Fruit fly (Drosophila melanogaster) whole organism, embryonic: ENCODE data around the gene CG15480.

Experiments
- Abd-B ChIP-seq: fragments of 200-800 bp; sonication (Bioruptor generic); optimal IDR thresholded peaks from 2 replicates; lab custom pipeline; 2018; ENCODE audit warnings: missing biosample characterization, mild to moderate bottlenecking, missing genetic modification characterization, moderate library complexity
- BtbVII ChIP-seq: fragments of 200-800 bp; sonication (Bioruptor generic); optimal IDR thresholded peaks from 3 replicates; lab custom pipeline; 2017; ENCODE audit warnings: missing biosample characterization, mild to moderate bottlenecking, missing genetic modification characterization
- C15 ChIP-seq: fragments of 200-800 bp; sonication (Bioruptor generic); IDR thresholded peaks from 3 replicates; pipeline ENCODE4 v1.3.6; 2022; ENCODE audit warnings: missing biosample characterization, missing genetic modification characterization
- CG10366 ChIP-seq: fragments of 200-800 bp; sonication (Bioruptor generic); IDR thresholded peaks from 2 replicates; pipeline ENCODE4 v1.3.6; 2022; ENCODE audit warnings: missing biosample characterization, missing genetic modification characterization
- CG10431 ChIP-seq: fragments of 200-800 bp; sonication (Bioruptor generic); optimal IDR thresholded peaks from 3 replicates; lab custom pipeline; 2018; ENCODE audit warnings: missing biosample characterization, mild to moderate bottlenecking, missing genetic modification characterization
- CG11085 ChIP-seq: fragments of 200-800 bp; sonication (Bioruptor generic); IDR thresholded peaks from 2 replicates; pipeline ENCODE4 v1.3.6; 2022; ENCODE audit warnings: missing biosample characterization, missing genetic modification characterization
- CG11456 ChIP-seq: fragments of 200-800 bp; sonication (Bioruptor generic); IDR thresholded peaks from 3 replicates; pipeline ENCODE4 v1.3.6; 2022; ENCODE audit warnings: missing biosample characterization, missing genetic modification characterization
- CG12071 ChIP-seq: fragments of 200-800 bp; sonication (Bioruptor generic); optimal IDR thresholded peaks from 3 replicates; lab custom pipeline; 2018; ENCODE audit warnings: missing biosample characterization, mild to moderate bottlenecking, missing genetic modification characterization
- CG12219 ChIP-seq: fragments of 200-800 bp; sonication (Bioruptor generic); optimal IDR thresholded peaks from 3 replicates; lab custom pipeline; 2018; ENCODE audit warnings: missing biosample characterization, mild to moderate bottlenecking, missing genetic modification characterization
- CG13775 ChIP-seq: fragments of 200-800 bp; sonication (Bioruptor generic); optimal IDR thresholded peaks from 3 replicates; lab custom pipeline; 2017; ENCODE audit warnings: missing biosample characterization, mild to moderate bottlenecking, missing genetic modification characterization
- CG14667 ChIP-seq: fragments of 200-800 bp; sonication (Bioruptor generic); IDR thresholded peaks from 2 replicates; pipeline ENCODE4 v1.3.6; 2022; ENCODE audit warnings: missing biosample characterization, missing genetic modification characterization
- CG15601 ChIP-seq: fragments of 200-800 bp; sonication (Bioruptor generic); optimal IDR thresholded peaks from 3 replicates; lab custom pipeline; 2019; ENCODE audit warnings: missing biosample characterization, mild to moderate bottlenecking, missing genetic modification characterization, moderate library complexity
- CG17186 ChIP-seq: fragments of 200-800 bp; sonication (Bioruptor generic); optimal IDR thresholded peaks from 3 replicates; lab custom pipeline; 2017; ENCODE audit warnings: missing biosample characterization, missing genetic modification reagents, missing genetic modification characterization
- CG1792 ChIP-seq: fragments of 200-800 bp; sonication (Bioruptor generic); optimal IDR thresholded peaks from 2 replicates; lab custom pipeline; 2016; ENCODE audit warnings: missing biosample characterization, missing genetic modification characterization
- CG18476 ChIP-seq: fragments of 200-800 bp; sonication (Bioruptor generic); optimal IDR thresholded peaks from 2 replicates; lab custom pipeline; 2016; ENCODE audit warnings: missing biosample characterization, mild to moderate bottlenecking, missing genetic modification characterization
- CG18619 ChIP-seq: fragments of 200-800 bp; sonication (Bioruptor generic); optimal IDR thresholded peaks from 3 replicates; lab custom pipeline; 2017; ENCODE audit warnings: missing biosample characterization, mild to moderate bottlenecking, missing genetic modification characterization
- CG30431 ChIP-seq: fragments of 200-800 bp; sonication (Bioruptor generic); optimal IDR thresholded peaks from 2 replicates; lab custom pipeline; 2017; ENCODE audit warnings: missing biosample characterization, missing genetic modification characterization
- CG33213 ChIP-seq: fragments of 200-800 bp; sonication (Bioruptor generic); optimal IDR thresholded peaks from 3 replicates; lab custom pipeline; 2016; ENCODE audit warnings: missing biosample characterization, missing genetic modification characterization
- CG3407 ChIP-seq: fragments of 200-800 bp; sonication (Bioruptor generic); optimal IDR thresholded peaks from 2 replicates; lab custom pipeline; 2018; ENCODE audit warnings: missing biosample characterization, mild to moderate bottlenecking, missing genetic modification characterization
- CG34376 ChIP-seq: fragments of 200-800 bp; sonication (Bioruptor generic); optimal IDR thresholded peaks from 2 replicates; lab custom pipeline; 2018; ENCODE audit warnings: missing biosample characterization, mild to moderate bottlenecking, missing genetic modification characterization
- CG3995 ChIP-seq: fragments of 200-800 bp; sonication (Bioruptor generic); optimal IDR thresholded peaks from 3 replicates; lab custom pipeline; 2016; ENCODE audit warnings: missing biosample characterization, missing genetic modification characterization
- CG4404 ChIP-seq: fragments of 200-800 bp; sonication (Bioruptor generic); IDR thresholded peaks from 2 replicates; pipeline ENCODE4 v1.3.6; 2022; ENCODE audit warnings: missing biosample characterization, missing genetic modification characterization
- CG4730 ChIP-seq: fragments of 200-800 bp; sonication (Bioruptor generic); IDR thresholded peaks from 2 replicates; pipeline ENCODE4 v1.3.6; 2022; ENCODE audit warnings: missing biosample characterization, missing genetic modification characterization
- CG7357 ChIP-seq: fragments of 200-800 bp; sonication (Bioruptor generic); IDR thresholded peaks from 3 replicates; pipeline ENCODE4 v1.3.6; 2022; ENCODE audit warnings: missing biosample characterization, missing genetic modification characterization
- CG8944 ChIP-seq: fragments of 200-800 bp; sonication (Bioruptor generic); optimal IDR thresholded peaks from 3 replicates; lab custom pipeline; 2016; ENCODE audit warnings: missing biosample characterization, missing genetic modification characterization
- CG9932 ChIP-seq: fragments of 200-800 bp; sonication (Bioruptor generic); IDR thresholded peaks from 2 replicates; pipeline ENCODE4 v1.3.6; 2022; ENCODE audit warnings: missing biosample characterization, missing genetic modification characterization
- Ets65A ChIP-seq: fragments of 200-800 bp; sonication (Bioruptor generic); peaks from one replicate; lab custom pipeline; 2016; ENCODE audit warnings: missing biosample characterization, missing genetic modification characterization
- Fer1 ChIP-seq: fragments of 200-800 bp; sonication (Bioruptor generic); optimal IDR thresholded peaks from 2 replicates; lab custom pipeline; 2017; ENCODE audit warnings: missing biosample characterization, mild to moderate bottlenecking, missing genetic modification characterization
- Hey ChIP-seq: fragments of 200-800 bp; sonication (Bioruptor generic); optimal IDR thresholded peaks from 3 replicates; lab custom pipeline; 2018; ENCODE audit warnings: missing biosample characterization, mild to moderate bottlenecking, missing genetic modification characterization
- MESR4 ChIP-seq: fragments of 200-800 bp; sonication (Bioruptor generic); optimal IDR thresholded peaks from 2 replicates; lab custom pipeline; 2018; ENCODE audit warnings: missing biosample characterization, mild to moderate bottlenecking, missing genetic modification characterization, moderate library complexity
- Meics ChIP-seq: fragments of 200-800 bp; sonication (Bioruptor generic); optimal IDR thresholded peaks from 2 replicates; lab custom pipeline; 2017; ENCODE audit warnings: missing biosample characterization, mild to moderate bottlenecking, missing genetic modification characterization
- Ptx1 ChIP-seq: fragments of 200-800 bp; sonication (Bioruptor generic); IDR thresholded peaks from 2 replicates; pipeline ENCODE4 v1.3.6; 2022; ENCODE audit warnings: missing biosample characterization, missing genetic modification characterization
- Side ChIP-seq: fragments of 200-800 bp; sonication (Bioruptor generic); optimal IDR thresholded peaks from 2 replicates; lab custom pipeline; 2016; ENCODE audit warnings: missing biosample characterization, missing genetic modification characterization
- Sox102F ChIP-seq: fragments of 200-800 bp; sonication (Bioruptor generic); optimal IDR thresholded peaks from 2 replicates; lab custom pipeline; 2018; ENCODE audit warnings: missing biosample characterization, mild to moderate bottlenecking, missing genetic modification characterization, moderate library complexity
- Usf ChIP-seq: fragments of 200-800 bp; sonication (Bioruptor generic); optimal IDR thresholded peaks from 2 replicates; lab custom pipeline; 2017; ENCODE audit warnings: missing genotype, missing biosample characterization, missing genetic modification characterization
- Xrp1 ChIP-seq: fragments of 200-800 bp; sonication (Bioruptor generic); IDR thresholded peaks from 2 replicates; pipeline ENCODE4 v1.3.6; 2022; ENCODE audit warnings: missing biosample characterization, missing genetic modification characterization
- bcd ChIP-seq: fragments of 200-800 bp; sonication (Bioruptor generic); optimal IDR thresholded peaks from 2 replicates; lab custom pipeline; 2017; ENCODE audit warnings: missing biosample characterization, mild to moderate bottlenecking, missing genetic modification characterization
- bigmax ChIP-seq: fragments of 200-800 bp; sonication (Bioruptor generic); optimal IDR thresholded peaks from 2 replicates; lab custom pipeline; 2018; ENCODE audit warnings: missing biosample characterization, mild to moderate bottlenecking, missing genetic modification characterization
- bsh ChIP-seq, 2 experiments: fragments of 200-800 bp; sonication (Bioruptor generic); optimal IDR thresholded peaks; 2 replicates each; lab custom pipeline; 2017 to 2018; ENCODE audit warnings: mild to moderate bottlenecking in 2 of 2, missing biosample characterization in 2 of 2, missing genetic modification characterization in 2 of 2, moderate library complexity in 1 of 2
- cas ChIP-seq: fragments of 200-800 bp; sonication (Bioruptor generic); IDR thresholded peaks from 2 replicates; pipeline ENCODE4 v1.3.6; 2022; ENCODE audit warnings: missing biosample characterization, missing genetic modification characterization
- cato ChIP-seq: fragments of 200-800 bp; sonication (Bioruptor generic); optimal IDR thresholded peaks from 2 replicates; lab custom pipeline; 2016; ENCODE audit warnings: missing biosample characterization, missing genetic modification characterization, borderline replicate concordance
- dmrt99B ChIP-seq: fragments of 200-800 bp; sonication (Bioruptor generic); optimal IDR thresholded peaks from 2 replicates; lab custom pipeline; 2018; ENCODE audit warnings: missing biosample characterization, mild to moderate bottlenecking, missing genetic modification characterization, moderate library complexity
- eyg ChIP-seq: fragments of 200-800 bp; sonication (Bioruptor generic); optimal IDR thresholded peaks from 3 replicates; lab custom pipeline; 2016; ENCODE audit warnings: missing biosample characterization, missing genetic modification characterization
- kni ChIP-seq: fragments of 200-800 bp; sonication (Bioruptor generic); optimal IDR thresholded peaks from 3 replicates; lab custom pipeline; 2017; ENCODE audit warnings: mild to moderate bottlenecking, missing biosample characterization, missing genetic modification reagents, missing genetic modification characterization
- lmd ChIP-seq: fragments of 200-800 bp; sonication (Bioruptor generic); IDR thresholded peaks from 2 replicates; pipeline ENCODE4 v1.3.6; 2022; ENCODE audit warnings: missing biosample characterization, missing genetic modification characterization
- otp ChIP-seq: fragments of 200-800 bp; sonication (Bioruptor generic); IDR thresholded peaks from 3 replicates; pipeline ENCODE4, ENCODE4 v1.3.6; 2022; ENCODE audit warnings: missing biosample characterization, missing genetic modification characterization
- sens-2 ChIP-seq: fragments of 200-800 bp; sonication (Bioruptor generic); IDR thresholded peaks from 2 replicates; pipeline ENCODE4 v1.3.6; 2022; ENCODE audit warnings: missing biosample characterization, missing genetic modification characterization
- slbo ChIP-seq: fragments of 200-800 bp; sonication (Bioruptor generic); IDR thresholded peaks from 2 replicates; pipeline ENCODE4 v1.3.6; 2022; ENCODE audit warnings: missing biosample characterization, missing genetic modification characterization
- ssp ChIP-seq: fragments of 200-800 bp; sonication (Bioruptor generic); IDR thresholded peaks from 2 replicates; pipeline ENCODE4 v1.3.6; 2022; ENCODE audit warnings: missing biosample characterization, missing genetic modification characterization
- twi ChIP-seq: fragments of 200-800 bp; optimal IDR thresholded peaks from 2 replicates; lab custom pipeline; 2019; ENCODE audit warnings: missing biosample characterization, mild to moderate bottlenecking, missing genetic modification characterization, moderate library complexity
- usp ChIP-seq: fragments of >200 bp; optimal IDR thresholded peaks from 2 replicates; lab custom pipeline; 2017; ENCODE audit warnings: missing biosample characterization, missing genetic modification characterization

CG15480 gene

dm6 chr2L:13203437-13204137 lies 21.5 kb downstream of the CG15480 start, which contains the start of gene Pect (continued):
- TF ChIP-seq CG3995 (GFP tag; lab: Kevin White, UChicago) (no peak), sens-2 (no peak), Side (GFP tag; lab: Kevin White, UChicago) (no peak), eyg (GFP tag; lab: Kevin White, UChicago) (no peak), CG15601 (tag; lab: Kevin White, UChicago) (no peak), otp (GFP tag; lab: Robert Waterston, UW) (no peak), bigmax (GFP tag; lab: Kevin White, UChicago) (no peak), lmd (GFP tag; lab: Robert Waterston, UW) (no peak), Meics (GFP tag; lab: Kevin White, UChicago) (no peak), CG11085 (GFP tag; lab: Robert Waterston, UW) (no peak), C15 (GFP tag; lab: Robert Waterston, UW) (no peak), CG17186 (peak; percentile 11), Usf (GFP tag; lab: Kevin White, UChicago) (no peak), CG33213 (peak; percentile 0), twi (tag; lab: Kevin White, UChicago) (no peak), CG13775 (GFP tag; lab: Kevin White, UChicago) (peak; percentile 52), CG10431 (GFP tag; lab: Kevin White, UChicago) (no peak), dmrt99B (tag; lab: Kevin White, UChicago) (no peak), cato (GFP tag; lab: Kevin White, UChicago) (no peak), CG3407 (GFP tag; lab: Kevin White, UChicago) (no peak), Sox102F (GFP tag; lab: Kevin White, UChicago) (no peak), cas (GFP tag; lab: Robert Waterston, UW) (no peak), CG12071 (no peak), CG34376 (GFP tag; lab: Kevin White, UChicago) (peak; percentile 96), bcd (GFP tag; lab: Kevin White, UChicago) (no peak), Ets65A (GFP tag; lab: Kevin White, UChicago) (no peak), CG1792 (no peak), Xrp1 (peak; percentile 19; the same call in 1 of the 2 replicates), CG4730 (GFP tag; lab: Robert Waterston, UW) (no peak), CG14667 (GFP tag; lab: Robert Waterston, UW) (no peak), BtbVII (GFP tag; lab: Kevin White, UChicago) (peak; percentile 4), kni (GFP tag; lab: Kevin White, UChicago) (no peak), CG7357 (GFP tag; lab: Robert Waterston, UW) (no peak), Fer1 (GFP tag; lab: Kevin White, UChicago) (peak; percentile 66), CG9932 (GFP tag; lab: Robert Waterston, UW) (peak; percentile 38), CG10366 (GFP tag; lab: Robert Waterston, UW) (no peak), CG30431 (GFP tag; lab: Kevin White, UChicago) (no peak), CG4404 (GFP tag; lab: Robert Waterston, UW) (no peak), slbo (peak; percentile 73), MESR4 (GFP tag; lab: Kevin White, UChicago) (peak; percentile 83), Abd-B (GFP tag; lab: Kevin White, UChicago) (no peak), ssp (no peak), Hey (tag; lab: Kevin White, UChicago) (no peak), CG12219 (GFP tag; lab: Kevin White, UChicago) (no peak), CG18619 (no peak), CG11456 (no peak), usp (GFP tag; lab: Kevin White, UChicago) (no peak), CG8944 (GFP tag; lab: Kevin White, UChicago) (no peak), CG18476 (GFP tag; lab: Kevin White, UChicago) (peak; percentile 19), Ptx1 (GFP tag; lab: Robert Waterston, UW) (peak; percentile 60), bsh (GFP tag; optimal IDR thresholded peaks at IDR 0.05; lab: Kevin White, UChicago) (peak in 1 of 2 experiments; percentile 42)
